Fruit fly (Drosophila melanogaster): Measurements from ENCODE around the gene nyo.

Gene nyo

dm6 chr3R:31588374-31588773, 45.5 kb downstream of the nyo start, which contains the start of gene CG1635 (continued):
- TF ChIP-seq E2f1 (GFP tag; IDR thresholded peaks at IDR 0.05) (peak; percentile 99), CG3847 (GFP tag; IDR thresholded peaks at IDR 0.05) (peak; percentile 99), Drgx (GFP tag; IDR thresholded peaks at IDR 0.05) (peak; percentile 100), sob (GFP tag; IDR thresholded peaks at IDR 0.05) (peak; percentile 100), HmgZ (tag; optimal IDR thresholded peaks at IDR 0.05) (peak; percentile 100), pita (GFP tag; optimal IDR thresholded peaks at IDR 0.05) (no peak), CG13775 (GFP tag; optimal IDR thresholded peaks at IDR 0.05) (peak; percentile 99), CG17912 (GFP tag; optimal IDR thresholded peaks at IDR 0.05) (peak; percentile 99), CG10366 (GFP tag; IDR thresholded peaks at IDR 0.05) (peak; percentile 99), cwo (GFP tag; optimal IDR thresholded peaks at IDR 0.05) (peak; percentile 99), NC2α (GFP tag; optimal IDR thresholded peaks at IDR 0.05) (peak; percentile 97), CG14710 (tag; optimal IDR thresholded peaks at IDR 0.05) (peak; percentile 98), CG17802 (tag; optimal IDR thresholded peaks at IDR 0.05) (peak; percentile 92), Ssrp (tag; optimal IDR thresholded peaks at IDR 0.05) (peak; percentile 99), CG12299 (tag; optimal IDR thresholded peaks at IDR 0.05) (peak; percentile 100), phol (tag; optimal IDR thresholded peaks at IDR 0.05) (peak; percentile 99), CG12236 (GFP tag; optimal IDR thresholded peaks at IDR 0.05) (peak; percentile 94), Chrac-16 (GFP tag; optimal IDR thresholded peaks at IDR 0.05) (peak; percentile 98), crc (GFP tag; optimal IDR thresholded peaks at IDR 0.05) (peak; percentile 97), PHDP (tag; optimal IDR thresholded peaks at IDR 0.05) (peak; percentile 100), CG31224 (GFP tag; IDR thresholded peaks at IDR 0.05) (peak; percentile 98), CG3065 (GFP tag; optimal IDR thresholded peaks at IDR 0.05) (peak; percentile 95), ems (GFP tag; optimal IDR thresholded peaks at IDR 0.05) (peak; percentile 94), CG7357 (GFP tag; IDR thresholded peaks at IDR 0.05) (peak; percentile 95), Blimp-1 (GFP tag; optimal IDR thresholded peaks at IDR 0.05) (peak; percentile 99), wdn (GFP tag; IDR thresholded peaks at IDR 0.05) (peak; percentile 99), psq (GFP tag; optimal IDR thresholded peaks at IDR 0.05) (peak; percentile 94), CG13287 (GFP tag; IDR thresholded peaks at IDR 0.05; ENCODE audit: partially characterized antibody) (peak; percentile 84), CG3407 (GFP tag; optimal IDR thresholded peaks at IDR 0.05) (peak; percentile 98), Dfd (GFP tag; optimal IDR thresholded peaks at IDR 0.05) (no peak), danr (GFP tag; IDR thresholded peaks at IDR 0.05) (peak; percentile 99), CG13894 (tag; optimal IDR thresholded peaks at IDR 0.05) (peak; percentile 99), CG4404 (GFP tag; IDR thresholded peaks at IDR 0.05) (peak; percentile 97), HHEX (GFP tag; optimal IDR thresholded peaks at IDR 0.05) (peak; percentile 99), HLH3B (GFP tag; IDR thresholded peaks at IDR 0.05) (peak; percentile 100), MTF-1 (GFP tag; optimal IDR thresholded peaks at IDR 0.05; ENCODE audit: borderline replicate concordance) (peak; percentile 99), Xbp1 (GFP tag; optimal IDR thresholded peaks at IDR 0.05) (peak; percentile 99), stwl (tag; optimal IDR thresholded peaks at IDR 0.05) (peak; percentile 75), cas (GFP tag; IDR thresholded peaks at IDR 0.05) (peak; percentile 99), mirr (GFP tag; optimal IDR thresholded peaks at IDR 0.05) (peak; percentile 99), fd96Cb (tag; optimal IDR thresholded peaks at IDR 0.05) (peak; percentile 99), klu (GFP tag; IDR thresholded peaks at IDR 0.05) (peak; percentile 98), ssp (GFP tag; IDR thresholded peaks at IDR 0.05) (peak; percentile 93), CG8924 (tag; optimal IDR thresholded peaks at IDR 0.05) (peak; percentile 100), CG16815 (GFP tag; optimal IDR thresholded peaks at IDR 0.05) (peak; percentile 98), CG14667 (GFP tag; IDR thresholded peaks at IDR 0.05) (peak; percentile 98), CG12942 (GFP tag; optimal IDR thresholded peaks at IDR 0.05) (peak; percentile 98), Atf3 (GFP tag; optimal IDR thresholded peaks at IDR 0.05) (peak; percentile 99), Jarid2 (GFP tag; optimal IDR thresholded peaks at IDR 0.05) (peak; percentile 92), Meics (GFP tag; optimal IDR thresholded peaks at IDR 0.05) (peak; percentile 99), CG15269 (tag; optimal IDR thresholded peaks at IDR 0.05) (peak; percentile 100)

All from whole organism, embryonic.